Worm (Caenorhabditis elegans): ENCODE results near the gene rbbp-5.

Gene rbbp-5

DNA sequence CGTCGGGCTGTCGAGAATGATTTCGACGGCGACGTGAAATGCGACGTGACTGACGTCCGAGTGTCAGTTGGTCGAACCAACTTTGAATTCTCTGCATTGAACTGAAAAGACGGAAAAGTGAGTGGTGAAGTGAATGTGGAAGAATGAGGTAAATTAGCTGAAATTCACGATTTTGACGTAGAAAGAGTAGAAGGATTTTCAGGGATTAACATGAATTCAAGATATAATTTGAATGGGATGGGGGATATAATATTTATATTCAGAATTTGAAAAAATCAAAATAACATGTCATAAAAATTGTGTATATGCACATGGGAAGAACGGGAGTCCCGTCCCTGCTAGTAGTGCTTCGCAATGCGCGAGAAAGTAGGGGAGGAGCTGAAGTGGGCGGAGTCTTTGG is 20.5 kb downstream of the rbbp-5 start, which contains the start of gene C29H12.6:
Gene C29H12.6 (minus strand): TSS at position 101 of the 400 bp plus-strand sequence.
- TF ChIP-seq sdz-38 (tag; optimal IDR thresholded peaks at IDR 0.05) (no peak), fkh-3 (tag; optimal IDR thresholded peaks at IDR 0.05) (no peak), atf-7 (tag; optimal IDR thresholded peaks at IDR 0.05) (no peak), ceh-79 (tag; optimal IDR thresholded peaks at IDR 0.05) (no peak), nhr-27 (tag; optimal IDR thresholded peaks at IDR 0.05) (no peak), K11D2.4 (GFP tag; IDR thresholded peaks at IDR 0.05) (no peak), F33H1.4 (GFP tag; IDR thresholded peaks at IDR 0.05) (no peak), K12H6.12 (tag; optimal IDR thresholded peaks at IDR 0.05) (no peak), zfh-2 (GFP tag; conservative IDR thresholded peaks at IDR 0.05) (no peak), F55B11.4 (tag; optimal IDR thresholded peaks at IDR 0.05; ENCODE audit: borderline replicate concordance, insufficient read depth) (no peak), lsl-1 (GFP tag; optimal IDR thresholded peaks at IDR 0.05) (no peak), rcor-1 (GFP tag; IDR thresholded peaks at IDR 0.05) (no peak), efl-1 (GFP tag; optimal IDR thresholded peaks at IDR 0.05) (no peak), D2030.7 (GFP tag; IDR thresholded peaks at IDR 0.05) (no peak)

DNA sequence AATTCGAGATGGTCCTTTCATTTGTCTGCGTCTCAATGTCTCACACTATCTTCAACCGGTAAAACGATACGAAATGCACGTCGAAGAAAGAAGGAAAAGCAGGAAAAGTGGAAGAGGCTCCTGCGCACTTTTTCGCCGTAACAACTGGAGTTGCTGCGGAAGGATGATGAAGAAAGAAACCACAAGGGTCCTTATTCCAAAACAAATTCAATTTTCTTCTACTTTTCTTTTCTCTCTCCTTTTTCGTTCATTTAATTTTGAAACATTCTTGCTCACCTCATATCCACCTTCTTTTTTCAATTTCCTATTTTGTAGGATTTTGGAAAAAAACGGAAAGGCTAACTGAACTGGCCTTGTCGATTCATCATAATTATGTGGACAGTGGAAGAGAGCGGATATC is 22.9 kb downstream of the rbbp-5 start:
- TF ChIP-seq xnd-1 (tag; optimal IDR thresholded peaks at IDR 0.05) = no peak
- TF ChIP-seq sea-2 (GFP tag; IDR thresholded peaks at IDR 0.05) = no peak
- TF ChIP-seq nfya-1 (tag; optimal IDR thresholded peaks at IDR 0.05; ENCODE audit: borderline replicate concordance, insufficient read depth) = no peak
- no peak for TF ChIP-seq B0261.1 (tag; optimal IDR thresholded peaks at IDR 0.05)
- no peak for TF ChIP-seq F22D6.2 (tag; optimal IDR thresholded peaks at IDR 0.05)
- TF ChIP-seq fkh-3 (tag; optimal IDR thresholded peaks at IDR 0.05) = no peak
- TF ChIP-seq B0336.3 (GFP tag; IDR thresholded peaks at IDR 0.05) = no peak
- no peak for TF ChIP-seq dpff-1 (tag; optimal IDR thresholded peaks at IDR 0.05)
- TF ChIP-seq ceh-58 (GFP tag; IDR thresholded peaks at IDR 0.05) = no peak
- no peak for TF ChIP-seq mes-4 (tag; optimal IDR thresholded peaks at IDR 0.05)
- TF ChIP-seq akir-1 (GFP tag; optimal IDR thresholded peaks at IDR 0.05) = no peak
- TF ChIP-seq attf-3 (GFP tag; conservative IDR thresholded peaks at IDR 0.05) = no peak
- no peak for TF ChIP-seq hsf-1 (GFP tag; IDR thresholded peaks at IDR 0.05)
- TF ChIP-seq somi-1 (GFP tag; optimal IDR thresholded peaks at IDR 0.05) = no peak
- TF ChIP-seq snpc-1.3 (tag; optimal IDR thresholded peaks at IDR 0.05; ENCODE audit: insufficient read depth) = no peak
- TF ChIP-seq unc-62 (GFP tag; optimal IDR thresholded peaks at IDR 0.05) = no peak
- no peak for TF ChIP-seq him-1 (tag; optimal IDR thresholded peaks at IDR 0.05)

DNA sequence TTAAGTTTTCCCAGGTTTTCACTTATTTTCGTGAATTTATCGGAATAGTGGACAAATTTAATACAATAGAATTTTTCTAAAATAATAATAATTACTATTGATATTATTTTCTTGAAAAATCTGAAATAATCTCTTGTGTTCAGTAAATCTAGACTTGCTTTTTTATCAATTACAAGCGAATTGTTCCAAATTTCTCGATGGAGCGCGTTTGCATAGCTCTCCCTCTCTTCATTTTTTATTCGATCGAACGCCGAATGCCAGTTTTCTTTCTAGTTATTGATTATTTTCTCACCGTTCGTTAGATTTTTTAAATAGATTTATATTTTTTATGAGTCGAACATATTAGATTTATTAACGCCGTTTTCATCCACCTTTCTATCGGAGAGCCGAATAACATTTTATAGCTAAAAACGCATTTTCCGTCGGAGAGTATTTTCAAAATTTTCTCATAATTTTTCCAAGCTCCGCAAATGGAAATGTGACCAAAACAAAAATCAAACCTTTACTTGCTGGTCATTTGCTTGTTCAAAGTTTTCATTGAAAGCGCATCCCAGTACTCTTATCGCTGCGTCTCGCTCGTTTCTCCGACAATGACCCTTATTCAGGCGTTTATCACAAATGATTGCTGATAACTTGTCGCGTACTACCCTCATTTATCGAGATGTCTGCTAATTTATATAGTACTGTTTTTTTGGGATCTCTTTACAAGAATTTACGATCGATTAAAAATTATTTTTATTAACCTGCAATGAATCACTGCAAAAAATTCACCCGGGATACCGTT is 25.2 kb downstream of the rbbp-5 start:
- TF ChIP-seq ets-4 (GFP tag; optimal IDR thresholded peaks at IDR 0.05) = peak; percentile 15
- no peak for TF ChIP-seq lin-26 (GFP tag; IDR thresholded peaks at IDR 0.05)
- peak; percentile 95 for TF ChIP-seq madf-6 (GFP tag; IDR thresholded peaks at IDR 0.05)
- peak; percentile 68 for TF ChIP-seq F23B12.7 (tag; optimal IDR thresholded peaks at IDR 0.05; ENCODE audit: insufficient read depth)
- TF ChIP-seq xnd-1 (tag; optimal IDR thresholded peaks at IDR 0.05) = peak; percentile 84
- peak; percentile 93 for TF ChIP-seq madf-8 (GFP tag; conservative IDR thresholded peaks at IDR 0.05)
- peak; percentile 54 for TF ChIP-seq nhr-80 (tag; optimal IDR thresholded peaks at IDR 0.05)
- no peak for TF ChIP-seq nhr-120 (GFP tag; IDR thresholded peaks at IDR 0.05)
- TF ChIP-seq mcd-1 (GFP tag; IDR thresholded peaks at IDR 0.05) = peak; percentile 87
- TF ChIP-seq him-1 (tag; optimal IDR thresholded peaks at IDR 0.05) = peak; percentile 17
- TF ChIP-seq ceh-91 (GFP tag; IDR thresholded peaks at IDR 0.05) = peak; percentile 34; the same call in 1 of the 2 replicates
- no peak for TF ChIP-seq D2030.7 (GFP tag; IDR thresholded peaks at IDR 0.05)
- peak; percentile 4 for TF ChIP-seq efl-1 (GFP tag; optimal IDR thresholded peaks at IDR 0.05)
- peak; percentile 79 for TF ChIP-seq lsl-1 (GFP tag; optimal IDR thresholded peaks at IDR 0.05)
- TF ChIP-seq atf-7 (tag; optimal IDR thresholded peaks at IDR 0.05) = no peak
- no peak for TF ChIP-seq rcor-1 (GFP tag; IDR thresholded peaks at IDR 0.05)
- TF ChIP-seq lin-40 (tag; optimal IDR thresholded peaks at IDR 0.05) = no peak
